Worm (Caenorhabditis elegans) whole organism, young adult: ENCODE data around the gene mip-2.

ENCODE experiments used
- B0035.1 ChIP-seq: sonication (generic microtip); optimal IDR thresholded peaks from 2 replicates; lab custom pipeline; 2016; ENCODE audit warnings: missing genetic modification characterization, mild to moderate bottlenecking, missing compliant biosample characterization, missing genotype, missing genetic modification reagents
- C06A6.2 ChIP-seq: fragments of 200-800 bp; sonication (Bioruptor generic); conservative IDR thresholded peaks from 2 replicates; pipeline ENCODE4 v1.3.6; 2022; ENCODE audit warnings: missing genetic modification characterization, missing compliant biosample characterization
- F10E7.11 ChIP-seq: sonication (generic microtip); optimal IDR thresholded peaks from 2 replicates; lab custom pipeline; 2017; ENCODE audit warnings: mild to moderate bottlenecking, missing genetic modification characterization, moderate library complexity, missing compliant biosample characterization
- F23B12.7 ChIP-seq: sonication (generic microtip); optimal IDR thresholded peaks from 2 replicates; lab custom pipeline; 2017; ENCODE audit warnings: missing genetic modification characterization, mild to moderate bottlenecking, missing compliant biosample characterization, antibody characterized with exemption, moderate library complexity; ENCODE audit not compliant: insufficient read depth
- F37B4.10 ChIP-seq: fragments of 200-800 bp; sonication (Bioruptor generic); IDR thresholded peaks from 2 replicates; pipeline ENCODE4 v1.3.6; 2022; ENCODE audit warnings: missing genetic modification characterization, missing compliant biosample characterization
- F39B2.1 ChIP-seq: fragments of 200-800 bp; sonication (Bioruptor generic); IDR thresholded peaks from 2 replicates; pipeline ENCODE4 v1.3.6; 2022; ENCODE audit warnings: missing genetic modification reagents, missing genetic modification characterization, missing compliant biosample characterization
- F57A8.1 ChIP-seq: fragments of 200-800 bp; sonication (Bioruptor generic); optimal IDR thresholded peaks from 2 replicates; lab custom pipeline; 2018; ENCODE audit warnings: mild to moderate bottlenecking, missing genetic modification characterization, moderate library complexity, missing compliant biosample characterization
- F57C9.4 ChIP-seq: sonication (generic microtip); optimal IDR thresholded peaks from 2 replicates; lab custom pipeline; 2017; ENCODE audit warnings: mild to moderate bottlenecking, missing genetic modification characterization, missing compliant biosample characterization
- K12H6.12 ChIP-seq: fragments of 200-800 bp; sonication (Bioruptor generic); optimal IDR thresholded peaks from 2 replicates; lab custom pipeline; 2018; ENCODE audit warnings: mild to moderate bottlenecking, missing genetic modification characterization, missing compliant biosample characterization
- Y53G8AR.9 ChIP-seq: fragments of 200-800 bp; sonication (Bioruptor generic); conservative IDR thresholded peaks from 2 replicates; pipeline ENCODE4 v1.3.6; 2022; ENCODE audit warnings: missing genetic modification reagents, missing genetic modification characterization, missing compliant biosample characterization
- Y56A3A.18 ChIP-seq: fragments of 200-800 bp; sonication (Bioruptor generic); IDR thresholded peaks from 2 replicates; pipeline ENCODE4 v1.3.6; 2022; ENCODE audit warnings: missing genetic modification reagents, missing genetic modification characterization, missing compliant biosample characterization
- Y95B8A.8 ChIP-seq: fragments of 200-800 bp; sonication (Bioruptor generic); IDR thresholded peaks from 2 replicates; pipeline ENCODE4 v1.3.6; 2022; ENCODE audit warnings: missing genetic modification reagents, missing genetic modification characterization, missing compliant biosample characterization
- akir-1 ChIP-seq: fragments of 200-800 bp; sonication (Bioruptor generic); optimal IDR thresholded peaks from 2 replicates; lab custom pipeline; 2018; ENCODE audit warnings: mild to moderate bottlenecking, missing genetic modification characterization, moderate library complexity, missing compliant biosample characterization
- ama-1 ChIP-seq, 3 experiments: fragments of 150-350 bp in 1 of 3; sonication (generic microtip) in 2 of 3; optimal IDR thresholded peaks; 2 replicates each; lab custom pipeline; 2014 to 2018; ENCODE audit warnings: missing biosample characterization in 2 of 3, missing genetic modification characterization in 2 of 3, missing genetic modification reagents in 2 of 3
- atf-7 ChIP-seq: sonication (generic microtip); optimal IDR thresholded peaks from 2 replicates; lab custom pipeline; 2017; ENCODE audit warnings: mild to moderate bottlenecking, missing genetic modification characterization, missing compliant biosample characterization
- ccch-3 ChIP-seq: fragments of 200-800 bp; sonication (Bioruptor generic); optimal IDR thresholded peaks from 2 replicates; lab custom pipeline; 2018; ENCODE audit warnings: mild to moderate bottlenecking, missing genetic modification characterization, missing compliant biosample characterization
- cebp-1 ChIP-seq, 2 experiments: fragments of 200-800 bp in 1 of 2; sonication (Bioruptor generic) in 1 of 2; sonication (generic microtip) in 1 of 2; IDR thresholded peaks in 1 of 2; optimal IDR thresholded peaks in 1 of 2; 2 replicates each; pipeline versions ENCODE4 v1.3.6 to Lab custom; 2017 to 2022; ENCODE audit warnings: missing compliant biosample characterization in 2 of 2, missing genetic modification characterization in 2 of 2, mild to moderate bottlenecking in 1 of 2, missing genetic modification reagents in 1 of 2, moderate library complexity in 1 of 2
- ceh-58 ChIP-seq: fragments of 200-800 bp; sonication (Bioruptor generic); IDR thresholded peaks from 2 replicates; pipeline ENCODE4 v1.3.6; 2022; ENCODE audit warnings: missing genetic modification characterization, missing compliant biosample characterization
- egl-18 ChIP-seq: fragments of 200-800 bp; sonication (Bioruptor generic); IDR thresholded peaks from 2 replicates; pipeline ENCODE4 v1.3.6; 2022; ENCODE audit warnings: missing genetic modification reagents, missing genetic modification characterization, missing compliant biosample characterization
- egl-44 ChIP-seq: fragments of 200-800 bp; sonication (Bioruptor generic); IDR thresholded peaks from 2 replicates; pipeline ENCODE4 v1.3.6; 2022; ENCODE audit warnings: missing genetic modification reagents, missing genetic modification characterization, missing compliant biosample characterization
- hlh-12 ChIP-seq: sonication (generic microtip); optimal IDR thresholded peaks from 2 replicates; lab custom pipeline; 2016; ENCODE audit warnings: missing genetic modification characterization, missing compliant biosample characterization
- hmg-20 ChIP-seq: fragments of 200-800 bp; sonication (Bioruptor generic); IDR thresholded peaks from 2 replicates; pipeline ENCODE4 v1.3.6; 2022; ENCODE audit warnings: missing genetic modification reagents, missing genetic modification characterization, missing compliant biosample characterization
- hsf-1 ChIP-seq: fragments of 200-800 bp; sonication (Bioruptor generic); IDR thresholded peaks from 2 replicates; pipeline ENCODE4 v1.3.6; 2022; ENCODE audit warnings: missing genetic modification reagents, missing genetic modification characterization, missing compliant biosample characterization
- let-607 ChIP-seq, 2 experiments: fragments of 200-800 bp in 1 of 2; sonication (Bioruptor generic) in 1 of 2; sonication (generic microtip) in 1 of 2; optimal IDR thresholded peaks; 2 replicates each; lab custom pipeline; 2016 to 2018; ENCODE audit warnings: mild to moderate bottlenecking in 2 of 2, missing compliant biosample characterization in 2 of 2, missing genetic modification characterization in 2 of 2, moderate library complexity in 2 of 2, missing genotype in 1 of 2
- lsl-1 ChIP-seq: fragments of 200-800 bp; sonication (Bioruptor generic); optimal IDR thresholded peaks from 2 replicates; lab custom pipeline; 2018; ENCODE audit warnings: mild to moderate bottlenecking, missing genetic modification characterization, moderate library complexity, missing compliant biosample characterization
- lsy-27 ChIP-seq: sonication (generic microtip); optimal IDR thresholded peaks from 2 replicates; lab custom pipeline; 2017; ENCODE audit warnings: missing genetic modification characterization, mild to moderate bottlenecking, missing compliant biosample characterization, antibody characterized with exemption, missing genotype, borderline replicate concordance; ENCODE audit not compliant: insufficient read depth
- madf-10 ChIP-seq: sonication (generic microtip); optimal IDR thresholded peaks from 2 replicates; lab custom pipeline; 2016; ENCODE audit warnings: mild to moderate bottlenecking, missing genetic modification characterization, missing compliant biosample characterization
- mcd-1 ChIP-seq: fragments of 200-800 bp; sonication (Bioruptor generic); IDR thresholded peaks from 2 replicates; pipeline ENCODE4 v1.3.6; 2022; ENCODE audit warnings: missing genetic modification reagents, missing genetic modification characterization, missing compliant biosample characterization
- mel-28 ChIP-seq: sonication (generic microtip); optimal IDR thresholded peaks from 2 replicates; lab custom pipeline; 2016; ENCODE audit warnings: borderline replicate concordance, mild to moderate bottlenecking, missing genetic modification characterization, missing compliant biosample characterization
- mes-4 ChIP-seq: sonication (generic microtip); optimal IDR thresholded peaks from 2 replicates; lab custom pipeline; 2016; ENCODE audit warnings: missing genotype, missing genetic modification characterization, missing compliant biosample characterization
- nfya-1 ChIP-seq: sonication (generic microtip); optimal IDR thresholded peaks from 2 replicates; lab custom pipeline; 2017; ENCODE audit warnings: antibody characterized with exemption, missing compliant biosample characterization, missing genetic modification characterization, borderline replicate concordance; ENCODE audit not compliant: insufficient read depth
- nfyb-1 ChIP-seq: fragments of 200-800 bp; sonication (Bioruptor generic); IDR thresholded peaks from 2 replicates; pipeline ENCODE4 v1.3.6; 2022; ENCODE audit warnings: missing genetic modification reagents, missing genetic modification characterization, missing compliant biosample characterization
- nhr-90 ChIP-seq: sonication (generic microtip); optimal IDR thresholded peaks from 2 replicates; lab custom pipeline; 2016; ENCODE audit warnings: missing genotype, mild to moderate bottlenecking, missing genetic modification characterization, missing compliant biosample characterization
- pbrm-1 ChIP-seq: fragments of 200-800 bp; sonication (Bioruptor generic); IDR thresholded peaks from 2 replicates; pipeline ENCODE4 v1.3.6; 2022; ENCODE audit warnings: missing genetic modification reagents, missing genetic modification characterization, missing compliant biosample characterization
- rec-8 ChIP-seq, 2 experiments: sonication (generic microtip); optimal IDR thresholded peaks; 2 replicates each; lab custom pipeline; 2016; ENCODE audit warnings: mild to moderate bottlenecking in 2 of 2, missing genetic modification characterization in 2 of 2, missing genetic modification reagents in 2 of 2, missing genotype in 2 of 2, missing biosample characterization in 1 of 2, missing compliant biosample characterization in 1 of 2, moderate library complexity in 1 of 2
- sdz-38 ChIP-seq: sonication (generic microtip); optimal IDR thresholded peaks from 2 replicates; lab custom pipeline; 2016; ENCODE audit warnings: missing genotype, missing genetic modification characterization, missing compliant biosample characterization
- sea-2 ChIP-seq: fragments of 200-800 bp; sonication (Bioruptor generic); IDR thresholded peaks from 2 replicates; pipeline ENCODE4 v1.3.6; 2022; ENCODE audit warnings: missing genetic modification characterization, missing compliant biosample characterization
- snpc-1.3 ChIP-seq: sonication (generic microtip); optimal IDR thresholded peaks from 2 replicates; lab custom pipeline; 2017; ENCODE audit warnings: missing genetic modification characterization, mild to moderate bottlenecking, missing compliant biosample characterization, antibody characterized with exemption, moderate library complexity, missing genotype, missing genetic modification reagents; ENCODE audit not compliant: insufficient read depth
- snpc-4 ChIP-seq, 5 experiments: fragments of 150-350 bp in 1 of 5; sonication (generic microtip) in 4 of 5; optimal IDR thresholded peaks; 2 replicates each; lab custom pipeline; 2014 to 2018; ENCODE audit warnings: missing genetic modification characterization in 5 of 5, missing biosample characterization in 3 of 5, antibody characterized with exemption in 2 of 5, mild to moderate bottlenecking in 2 of 5, missing compliant biosample characterization in 2 of 5, missing genotype in 2 of 5, moderate library complexity in 2 of 5, missing genetic modification reagents in 1 of 5
- sptf-2 ChIP-seq: fragments of 200-800 bp; sonication (Bioruptor generic); optimal IDR thresholded peaks from 2 replicates; lab custom pipeline; 2018; ENCODE audit warnings: mild to moderate bottlenecking, missing genetic modification characterization, missing compliant biosample characterization
- xnd-1 ChIP-seq: sonication (generic microtip); optimal IDR thresholded peaks from 2 replicates; lab custom pipeline; 2016; ENCODE audit warnings: missing genotype, missing genetic modification reagents, missing genetic modification characterization, missing compliant biosample characterization
- zim-3 ChIP-seq: sonication (generic microtip); optimal IDR thresholded peaks from 2 replicates; lab custom pipeline; 2017; ENCODE audit warnings: mild to moderate bottlenecking, missing genetic modification characterization, moderate library complexity, missing compliant biosample characterization
- ztf-18 ChIP-seq: sonication (generic microtip); optimal IDR thresholded peaks from 2 replicates; lab custom pipeline; 2016; ENCODE audit warnings: missing genotype, mild to moderate bottlenecking, missing genetic modification characterization, missing compliant biosample characterization
- ztf-26 ChIP-seq: sonication (generic microtip); optimal IDR thresholded peaks from 2 replicates; lab custom pipeline; 2017; ENCODE audit warnings: missing genetic modification characterization, missing compliant biosample characterization

The mip-2 gene

DNA sequence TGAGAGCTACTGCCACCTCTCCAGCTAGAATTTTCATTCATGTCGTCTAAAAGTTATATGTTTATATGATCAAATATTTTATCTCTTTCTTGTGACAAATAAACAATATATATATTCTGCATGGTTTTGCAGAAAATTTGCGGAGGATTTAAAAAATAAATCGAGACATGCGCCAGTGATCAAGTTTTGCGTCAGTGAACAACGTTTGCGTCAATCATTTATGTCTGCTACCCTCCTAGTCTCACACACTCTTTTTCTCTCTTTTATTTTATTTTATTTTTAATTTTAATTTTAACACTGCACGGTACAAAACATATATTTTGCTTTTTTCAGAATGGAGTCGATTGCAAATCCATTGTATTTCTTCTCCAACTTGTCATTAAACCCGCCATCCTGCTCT lies 6.8 kb upstream of the mip-2 start, which contains the start of the genes tag-65 and ccz-1 (continued):
- TF ChIP-seq sea-2 (GFP tag; lab: Robert Waterston, UW) (no peak), cebp-1 (GFP tag; IDR thresholded peaks at IDR 0.05; lab: Robert Waterston, UW) (no peak), cebp-1 (tag; optimal IDR thresholded peaks at IDR 0.05; lab: Kevin White, UChicago) (peak; percentile 74), F37B4.10 (GFP tag; lab: Robert Waterston, UW) (no peak), ama-1 (optimal IDR thresholded peaks at IDR 0.05; lab: Kevin White, UChicago) (no peak), ama-1 (GFP tag; optimal IDR thresholded peaks at IDR 0.05; lab: Kevin White, UChicago) (no peak), ceh-58 (GFP tag; lab: Robert Waterston, UW) (no peak), ztf-26 (peak; percentile 30), pbrm-1 (peak; percentile 59; the same call in 1 of the 2 replicates), snpc-1.3 (tag; lab: Kevin White, UChicago) (no peak), nfyb-1 (GFP tag; lab: Robert Waterston, UW) (peak; percentile 78), lsy-27 (tag; lab: Kevin White, UChicago) (no peak), nhr-90 (tag; lab: Kevin White, UChicago) (no peak), xnd-1 (tag; lab: Kevin White, UChicago) (peak; percentile 68), hsf-1 (peak; percentile 81), lsl-1 (GFP tag; lab: Kevin White, UChicago) (peak; percentile 75), zim-3 (no peak), nfya-1 (tag; lab: Kevin White, UChicago) (no peak), let-607 (tag; optimal IDR thresholded peaks at IDR 0.05; lab: Kevin White, UChicago) (peak in 1 of 2 experiments; percentile 59), F39B2.1 (GFP tag; lab: Robert Waterston, UW) (no peak), Y56A3A.18 (GFP tag; lab: Robert Waterston, UW) (peak; percentile 62; the same call in 1 of the 2 replicates), Y95B8A.8 (no peak), hmg-20 (0 out of 2 replicates have a peak, but pooled peaks have one; percentile 55), madf-10 (tag; lab: Kevin White, UChicago) (peak; percentile 43), C06A6.2 (GFP tag; lab: Robert Waterston, UW) (0 out of 2 replicates have a peak, but pooled peaks have one; percentile 33), F10E7.11 (tag; lab: Kevin White, UChicago) (no peak), K12H6.12 (tag; lab: Kevin White, UChicago) (no peak), hlh-12 (tag; lab: Kevin White, UChicago) (no peak), egl-18 (no peak)

DNA sequence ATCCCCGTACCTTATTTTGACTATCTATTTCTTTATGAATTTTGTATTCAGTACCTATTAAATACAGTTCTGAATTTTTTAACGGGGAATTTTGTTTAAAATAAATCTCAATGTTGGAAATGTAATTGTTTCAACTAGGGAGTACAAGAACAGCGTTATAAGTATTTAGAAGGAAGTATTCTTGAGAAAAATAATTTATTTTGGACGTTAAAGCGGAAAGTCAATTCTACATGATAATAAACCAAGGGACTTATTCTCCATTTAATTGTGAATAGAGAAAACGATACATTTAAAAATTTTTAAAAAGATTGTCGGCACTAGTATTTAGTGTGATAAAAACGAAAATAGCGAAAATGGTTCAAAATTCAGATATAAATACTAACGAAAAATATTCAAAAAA lies 2.6 kb downstream of the mip-2 start:
- TF ChIP-seq sptf-2 (GFP tag; lab: Kevin White, UChicago) = no peak
- TF ChIP-seq ama-1 (optimal IDR thresholded peaks at IDR 0.05; lab: Kevin White, UChicago) = no peak
- no peak for TF ChIP-seq ama-1 (GFP tag; optimal IDR thresholded peaks at IDR 0.05; lab: Kevin White, UChicago)
- no peak for TF ChIP-seq B0035.1 (tag; lab: Kevin White, UChicago)
- TF ChIP-seq snpc-4 (GFP tag; optimal IDR thresholded peaks at IDR 0.05; lab: Kevin White, UChicago) = no peak
- peak in 1 of 4 experiments; percentile 34 for TF ChIP-seq snpc-4 (tag; optimal IDR thresholded peaks at IDR 0.05; lab: Kevin White, UChicago)
- no peak for TF ChIP-seq F39B2.1 (GFP tag; lab: Robert Waterston, UW)
- TF ChIP-seq mel-28 (tag; lab: Kevin White, UChicago) = no peak
- no peak for TF ChIP-seq mcd-1 (GFP tag; lab: Robert Waterston, UW)
- peak; percentile 78 for TF ChIP-seq hsf-1
- no peak for TF ChIP-seq ccch-3 (GFP tag; lab: Kevin White, UChicago)
- no peak for TF ChIP-seq F57A8.1 (GFP tag; lab: Kevin White, UChicago)
- TF ChIP-seq sdz-38 (tag; lab: Kevin White, UChicago) = no peak
- no peak for TF ChIP-seq akir-1 (GFP tag; lab: Kevin White, UChicago)
- peak; percentile 19 for TF ChIP-seq lsl-1 (GFP tag; lab: Kevin White, UChicago)
- TF ChIP-seq atf-7 (tag; lab: Kevin White, UChicago) = no peak
- TF ChIP-seq zim-3 = no peak
- TF ChIP-seq F23B12.7 (tag; lab: Kevin White, UChicago) = no peak
- peak; percentile 24 for TF ChIP-seq ztf-18 (tag; lab: Kevin White, UChicago)
- TF ChIP-seq sea-2 (GFP tag; lab: Robert Waterston, UW) = no peak
- peak; percentile 4 for TF ChIP-seq mes-4 (tag; lab: Kevin White, UChicago)
- TF ChIP-seq rec-8 (tag; optimal IDR thresholded peaks at IDR 0.05; lab: Kevin White, UChicago) = no peak
- no peak for TF ChIP-seq egl-44 (GFP tag; lab: Robert Waterston, UW)
- TF ChIP-seq egl-18 = no peak
- TF ChIP-seq xnd-1 (tag; lab: Kevin White, UChicago) = peak; percentile 23
- TF ChIP-seq Y53G8AR.9 = peak; percentile 75; the same call in 1 of the 2 replicates
- TF ChIP-seq F57C9.4 (tag; lab: Kevin White, UChicago) = no peak
